Fruit fly (Drosophila melanogaster): ENCODE measurements around the gene ScsbetaA.

The ScsbetaA gene

dm6 chr3R:8896740-8897139 lies 41.8 kb upstream of the ScsbetaA start (continued):
- TF ChIP-seq nerfin-1 (tag; optimal IDR thresholded peaks at IDR 0.05) = peak; percentile 38
- no peak for TF ChIP-seq jigr1 (GFP tag; IDR thresholded peaks at IDR 0.05)
- 0 out of 2 replicates have a peak, but pooled peaks have one; percentile 10 for TF ChIP-seq sens-2 (GFP tag; IDR thresholded peaks at IDR 0.05)
- no peak for TF ChIP-seq Oaz (GFP tag; IDR thresholded peaks at IDR 0.05)
- peak; percentile 41 for TF ChIP-seq Dip3 (GFP tag; optimal IDR thresholded peaks at IDR 0.05)
- no peak for TF ChIP-seq stwl (tag; optimal IDR thresholded peaks at IDR 0.05)

dm6 chr3R:8914919-8915318 lies 23.6 kb upstream of the ScsbetaA start:
- no peak for TF ChIP-seq Hr51 (GFP tag; optimal IDR thresholded peaks at IDR 0.05)

dm6 chr3R:8915537-8916332 lies 22.8 kb upstream of the ScsbetaA start:
- peak in 1 of 3 experiments; percentile 7 for TF ChIP-seq Stat92E (GFP tag; optimal IDR thresholded peaks at IDR 0.05)
- no peak for TF ChIP-seq PHDP (tag; optimal IDR thresholded peaks at IDR 0.05)
- TF ChIP-seq gcm (GFP tag; optimal IDR thresholded peaks at IDR 0.05) = peak; percentile 80
- no peak for TF ChIP-seq Deaf1 (tag; optimal IDR thresholded peaks at IDR 0.05)
- no peak for TF ChIP-seq Sox100B (GFP tag; optimal IDR thresholded peaks at IDR 0.05)
- TF ChIP-seq Sry-δ (GFP tag; optimal IDR thresholded peaks at IDR 0.05) = no peak
- no peak for TF ChIP-seq mirr (GFP tag; optimal IDR thresholded peaks at IDR 0.05)
- TF ChIP-seq wdn (GFP tag; IDR thresholded peaks at IDR 0.05) = no peak
- TF ChIP-seq pros (GFP tag; optimal IDR thresholded peaks at IDR 0.05) = no peak
- TF ChIP-seq al (GFP tag; IDR thresholded peaks at IDR 0.05) = no peak
- no peak for TF ChIP-seq CG16813 (GFP tag; IDR thresholded peaks at IDR 0.05; ENCODE audit: partially characterized antibody)
- peak; percentile 85 for TF ChIP-seq twi (tag; optimal IDR thresholded peaks at IDR 0.05)
- TF ChIP-seq Hey (tag; optimal IDR thresholded peaks at IDR 0.05) = no peak
- TF ChIP-seq Dek (tag; optimal IDR thresholded peaks at IDR 0.05) = no peak
- TF ChIP-seq eyg (GFP tag; optimal IDR thresholded peaks at IDR 0.05) = no peak
- TF ChIP-seq vvl (GFP tag; IDR thresholded peaks at IDR 0.05) = no peak
- no peak for TF ChIP-seq CG9437 (GFP tag; optimal IDR thresholded peaks at IDR 0.05)
- peak; percentile 72; the same call in 1 of the 3 replicates for TF ChIP-seq CG2199 (GFP tag; IDR thresholded peaks at IDR 0.05)
- TF ChIP-seq CG7745 (tag; optimal IDR thresholded peaks at IDR 0.05) = peak; percentile 60

- TF ChIP-seq CG10543 (GFP tag; optimal IDR thresholded peaks at IDR 0.05) (no peak), CG8388 (GFP tag; optimal IDR thresholded peaks at IDR 0.05) (peak; percentile 38), dmrt99B (tag; optimal IDR thresholded peaks at IDR 0.05) (peak; percentile 10), CG1603 (tag; optimal IDR thresholded peaks at IDR 0.05) (peak; percentile 35), vvl (GFP tag; IDR thresholded peaks at IDR 0.05) (no peak), gem (tag; optimal IDR thresholded peaks at IDR 0.05) (peak; percentile 12), bsh (GFP tag; optimal IDR thresholded peaks at IDR 0.05) (peak in 1 of 2 experiments; percentile 16), sens (GFP tag) (peak; percentile 37), CG2678 (tag; optimal IDR thresholded peaks at IDR 0.05) (peak; percentile 23), Drgx (GFP tag; IDR thresholded peaks at IDR 0.05) (peak; percentile 34; the same call in 1 of the 2 replicates), eyg (GFP tag; optimal IDR thresholded peaks at IDR 0.05) (no peak), CG8924 (tag; optimal IDR thresholded peaks at IDR 0.05) (no peak), Sox102F (GFP tag; optimal IDR thresholded peaks at IDR 0.05) (peak; percentile 43), Med (GFP tag) (peak; percentile 10), CG11504 (tag; optimal IDR thresholded peaks at IDR 0.05) (peak; percentile 2)
Observed at dm6 chr3R:8918818-8919217, 19.7 kb upstream of the ScsbetaA start.
